Fruit fly (Drosophila melanogaster): ENCODE results near the gene grn.

grn gene

DNA sequence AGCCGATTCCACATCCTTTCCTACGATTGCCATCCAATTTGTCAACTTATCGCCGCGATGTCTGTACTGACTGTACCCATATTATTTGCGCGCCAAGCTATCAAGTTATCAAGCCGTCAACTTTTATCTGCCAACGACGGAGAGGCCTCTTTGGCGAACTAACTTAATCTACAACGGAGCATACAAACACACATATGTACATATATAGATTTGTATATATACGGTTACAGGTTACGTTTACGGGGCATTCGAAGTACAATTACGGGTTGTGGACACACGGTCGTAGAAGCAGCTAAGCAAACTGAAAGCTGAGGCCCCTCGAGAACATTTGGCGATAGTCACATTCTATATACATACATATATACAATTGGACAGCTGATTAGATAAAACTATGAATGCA is 66.0 kb downstream of the grn start (continued):
- no peak for TF ChIP-seq lilli (GFP tag; optimal IDR thresholded peaks at IDR 0.05)
- TF ChIP-seq CG4854 (GFP tag; optimal IDR thresholded peaks at IDR 0.05) = no peak
- TF ChIP-seq Gsc (GFP tag; IDR thresholded peaks at IDR 0.05) = no peak
- TF ChIP-seq CG13894 (tag; optimal IDR thresholded peaks at IDR 0.05) = peak; percentile 72
- no peak for TF ChIP-seq CG3065 (GFP tag; optimal IDR thresholded peaks at IDR 0.05)
- no peak for TF ChIP-seq CG10959 (GFP tag; IDR thresholded peaks at IDR 0.05)
- TF ChIP-seq btn (GFP tag; optimal IDR thresholded peaks at IDR 0.05) = no peak
- TF ChIP-seq gem (tag; optimal IDR thresholded peaks at IDR 0.05) = peak; percentile 9
- TF ChIP-seq so (GFP tag; IDR thresholded peaks at IDR 0.05) = 0 out of 3 replicates have a peak, but pooled peaks have one; percentile 43
- peak; percentile 61 for TF ChIP-seq CG7987 (GFP tag; optimal IDR thresholded peaks at IDR 0.05)
- TF ChIP-seq az2 (GFP tag; optimal IDR thresholded peaks at IDR 0.05) = no peak
- TF ChIP-seq tio (GFP tag; optimal IDR thresholded peaks at IDR 0.05) = no peak
- TF ChIP-seq CG17829 (tag; optimal IDR thresholded peaks at IDR 0.05) = no peak
- TF ChIP-seq CG7372 (GFP tag; IDR thresholded peaks at IDR 0.05) = no peak
- peak; percentile 31 for TF ChIP-seq CG1233 (GFP tag; optimal IDR thresholded peaks at IDR 0.05)
- TF ChIP-seq repo (GFP tag; optimal IDR thresholded peaks at IDR 0.05) = no peak
- no peak for TF ChIP-seq CTCF (GFP tag; optimal IDR thresholded peaks at IDR 0.05)
- TF ChIP-seq pzg (GFP tag; optimal IDR thresholded peaks at IDR 0.05) = no peak
- peak; percentile 43; the same call in 1 of the 2 replicates for TF ChIP-seq rib (GFP tag; IDR thresholded peaks at IDR 0.05)
- TF ChIP-seq toy (GFP tag; IDR thresholded peaks at IDR 0.05) = no peak
- TF ChIP-seq run (tag; optimal IDR thresholded peaks at IDR 0.05) = no peak
- TF ChIP-seq insv (GFP tag; optimal IDR thresholded peaks at IDR 0.05) = peak in 1 of 2 experiments; percentile 19
- no peak for TF ChIP-seq zfh2 (GFP tag; optimal IDR thresholded peaks at IDR 0.05)
- no peak for TF ChIP-seq Trl (optimal IDR thresholded peaks at IDR 0.05)
- TF ChIP-seq Trl (GFP tag; optimal IDR thresholded peaks at IDR 0.05) = no peak
- TF ChIP-seq corto (GFP tag; optimal IDR thresholded peaks at IDR 0.05) = no peak
- TF ChIP-seq CG7357 (GFP tag; IDR thresholded peaks at IDR 0.05) = no peak
- peak; percentile 53 for TF ChIP-seq ash1 (GFP tag; optimal IDR thresholded peaks at IDR 0.05)
- TF ChIP-seq CG3995 (GFP tag; optimal IDR thresholded peaks at IDR 0.05) = no peak
- TF ChIP-seq kah (GFP tag; optimal IDR thresholded peaks at IDR 0.05) = no peak
- no peak for TF ChIP-seq CG17361 (GFP tag; IDR thresholded peaks at IDR 0.05)
- no peak for TF ChIP-seq CG4360 (GFP tag; IDR thresholded peaks at IDR 0.05)
- TF ChIP-seq CG1529 (GFP tag; optimal IDR thresholded peaks at IDR 0.05) = no peak
- no peak for TF ChIP-seq Sin3A (optimal IDR thresholded peaks at IDR 0.05)
- TF ChIP-seq crol (GFP tag; IDR thresholded peaks at IDR 0.05) = no peak
- TF ChIP-seq vvl (GFP tag; IDR thresholded peaks at IDR 0.05) = no peak
- no peak for TF ChIP-seq Max (GFP tag; optimal IDR thresholded peaks at IDR 0.05)
- no peak for TF ChIP-seq Nf-YB (GFP tag; optimal IDR thresholded peaks at IDR 0.05)
- no peak for TF ChIP-seq CG7786 (GFP tag; optimal IDR thresholded peaks at IDR 0.05)
- no peak for TF ChIP-seq prd (optimal IDR thresholded peaks at IDR 0.05)
- TF ChIP-seq prd (GFP tag; IDR thresholded peaks at IDR 0.05) = no peak
- peak; percentile 26 for TF ChIP-seq CG4328 (GFP tag; optimal IDR thresholded peaks at IDR 0.05)
- no peak for TF ChIP-seq ssp (GFP tag; IDR thresholded peaks at IDR 0.05)
- TF ChIP-seq sqz (GFP tag; optimal IDR thresholded peaks at IDR 0.05) = no peak
- no peak for TF ChIP-seq CG8290 (GFP tag; optimal IDR thresholded peaks at IDR 0.05)
- peak in 1 of 2 experiments; percentile 76 for TF ChIP-seq CG8290 (tag; optimal IDR thresholded peaks at IDR 0.05)
- TF ChIP-seq Dbx (GFP tag; IDR thresholded peaks at IDR 0.05) = peak; percentile 48; the same call in 1 of the 3 replicates
- no peak for TF ChIP-seq MBD-R2 (GFP tag; IDR thresholded peaks at IDR 0.05)
- no peak for TF ChIP-seq CG16779 (GFP tag; IDR thresholded peaks at IDR 0.05)
- TF ChIP-seq Atf3 (GFP tag; optimal IDR thresholded peaks at IDR 0.05) = no peak
- no peak for TF ChIP-seq Neu2 (GFP tag; optimal IDR thresholded peaks at IDR 0.05; ENCODE audit: borderline replicate concordance)
- TF ChIP-seq ap (GFP tag; IDR thresholded peaks at IDR 0.05) = no peak
- peak; percentile 79 for TF ChIP-seq Hmr (GFP tag; optimal IDR thresholded peaks at IDR 0.05)
- TF ChIP-seq Fer1 (GFP tag; optimal IDR thresholded peaks at IDR 0.05) = peak; percentile 85
- no peak for TF ChIP-seq YL-1 (GFP tag; optimal IDR thresholded peaks at IDR 0.05)

Data from whole organism, embryonic.